Fruit fly (Drosophila melanogaster) whole organism, adult: ENCODE data around the gene Atg4b.

ENCODE experiments used
- CG7045 ChIP-seq: fragments of 200-800 bp; sonication (Bioruptor generic); optimal IDR thresholded peaks from 2 replicates; lab custom pipeline; 2017; ENCODE audit warnings: missing biosample characterization, mild to moderate bottlenecking, missing genetic modification characterization
- Clk ChIP-seq: fragments of 200-800 bp; sonication (Bioruptor generic); optimal IDR thresholded peaks from 2 replicates; lab custom pipeline; 2017; ENCODE audit warnings: missing biosample characterization, missing genetic modification characterization
- Hr96 ChIP-seq: fragments of 200-800 bp; sonication (Bioruptor generic); optimal IDR thresholded peaks from 2 replicates; lab custom pipeline; 2016; ENCODE audit warnings: missing biosample characterization, missing genetic modification characterization
- pad ChIP-seq: fragments of 200-800 bp; sonication (Bioruptor generic); optimal IDR thresholded peaks from 3 replicates; lab custom pipeline; 2017; ENCODE audit warnings: missing biosample characterization, missing genetic modification characterization, mild to moderate bottlenecking, moderate library complexity, missing genetic modification reagents
- toe ChIP-seq: fragments of 200-800 bp; sonication (Bioruptor generic); optimal IDR thresholded peaks from 2 replicates; lab custom pipeline; 2016; ENCODE audit warnings: missing biosample characterization, missing genetic modification characterization

dm6 chr3R:15305246-15305645 lies 51.5 kb downstream of the Atg4b start:
- no peak for TF ChIP-seq Hr96 (GFP tag; lab: Kevin White, UChicago)
- TF ChIP-seq CG7045 (GFP tag; lab: Kevin White, UChicago), result no peak
- no peak for TF ChIP-seq toe (GFP tag; lab: Kevin White, UChicago)
- TF ChIP-seq Clk (GFP tag; lab: Kevin White, UChicago), result no peak
- no peak for TF ChIP-seq pad
